Worm (Caenorhabditis elegans) whole organism, L3 larva: ENCODE measurements around the gene Y46G5A.22.
A peak's percentile ranks its signal among the peaks of the same experiment; 100 is the strongest.

Source experiments
- ZK546.5 ChIP-seq: sonication (generic microtip); optimal IDR thresholded peaks from 2 replicates; lab custom pipeline; 2017; ENCODE audit warnings: missing biosample characterization, missing genetic modification characterization
- aly-2 ChIP-seq: fragments of 150-350 bp; optimal IDR thresholded peaks from 2 replicates; lab custom pipeline; 2014; ENCODE audit warnings: missing biosample characterization, missing genetic modification characterization
- ama-1 ChIP-seq: fragments of 150-350 bp; optimal IDR thresholded peaks from 2 replicates; lab custom pipeline; 2018
- ceh-28 ChIP-seq: fragments of 150-350 bp; optimal IDR thresholded peaks from 2 replicates; lab custom pipeline; 2014; ENCODE audit warnings: missing biosample characterization, missing genetic modification reagents, missing genetic modification characterization
- ceh-9 ChIP-seq: sonication (generic microtip); optimal IDR thresholded peaks from 2 replicates; lab custom pipeline; 2018; ENCODE audit warnings: missing biosample characterization, missing genetic modification characterization
- daf-12 ChIP-seq: fragments of 150-350 bp; optimal IDR thresholded peaks from 2 replicates; lab custom pipeline; 2014; ENCODE audit warnings: missing biosample characterization, missing genetic modification reagents, missing genetic modification characterization
- egl-27 ChIP-seq: sonication (generic microtip); optimal IDR thresholded peaks from 4 replicates; lab custom pipeline; 2017; ENCODE audit warnings: missing biosample characterization, missing genetic modification reagents, missing genetic modification characterization
- egl-5 ChIP-seq: fragments of 150-350 bp; optimal IDR thresholded peaks from 2 replicates; lab custom pipeline; 2017; ENCODE audit warnings: missing biosample characterization, missing genetic modification reagents, missing genetic modification characterization, inconsistent platforms
- elt-1 ChIP-seq: fragments of 150-350 bp; optimal IDR thresholded peaks from 2 replicates; lab custom pipeline; 2014; ENCODE audit warnings: missing biosample characterization, missing genetic modification characterization
- elt-2 ChIP-seq: sonication (generic microtip); optimal IDR thresholded peaks from 2 replicates; lab custom pipeline; 2016; ENCODE audit warnings: missing genetic modification reagents, mild to moderate bottlenecking, missing genetic modification characterization, missing compliant biosample characterization
- eor-1 ChIP-seq, 2 experiments: fragments of 150-350 bp; optimal IDR thresholded peaks; 2 replicates each; lab custom pipeline; 2014 to 2018; ENCODE audit warnings: missing biosample characterization in 2 of 2, missing genetic modification characterization in 2 of 2
- fkh-2 ChIP-seq: fragments of 150-350 bp; optimal IDR thresholded peaks from 2 replicates; lab custom pipeline; 2014; ENCODE audit warnings: missing biosample characterization, missing genetic modification reagents, missing genetic modification characterization
- fos-1 ChIP-seq: fragments of 150-350 bp; optimal IDR thresholded peaks from 2 replicates; lab custom pipeline; 2014; ENCODE audit warnings: missing biosample characterization, missing genetic modification characterization
- lin-15B ChIP-seq: fragments of 150-350 bp; optimal IDR thresholded peaks from 2 replicates; lab custom pipeline; 2014; ENCODE audit warnings: missing biosample characterization, missing genetic modification characterization
- lin-39 ChIP-seq: fragments of 150-350 bp; optimal IDR thresholded peaks from 2 replicates; lab custom pipeline; 2018; ENCODE audit warnings: missing biosample characterization, missing genetic modification reagents, missing genetic modification characterization
- lsy-12 ChIP-seq: sonication (generic microtip); optimal IDR thresholded peaks from 2 replicates; lab custom pipeline; 2016; ENCODE audit warnings: mild to moderate bottlenecking, missing genetic modification characterization, missing compliant biosample characterization
- mdl-1 ChIP-seq: fragments of 150-350 bp; optimal IDR thresholded peaks from 2 replicates; lab custom pipeline; 2014; ENCODE audit warnings: missing biosample characterization, missing genetic modification characterization
- mml-1 ChIP-seq: fragments of 150-350 bp; sonication (generic microtip); optimal IDR thresholded peaks from 3 replicates; lab custom pipeline; 2014; ENCODE audit warnings: missing biosample characterization, missing genetic modification characterization
- nfya-1 ChIP-seq: sonication (generic microtip); optimal IDR thresholded peaks from 2 replicates; lab custom pipeline; 2017; ENCODE audit warnings: missing genetic modification characterization, mild to moderate bottlenecking, missing compliant biosample characterization, antibody characterized with exemption, moderate library complexity; ENCODE audit not compliant: insufficient read depth
- nhr-11 ChIP-seq: fragments of 150-350 bp; optimal IDR thresholded peaks from 2 replicates; lab custom pipeline; 2014; ENCODE audit warnings: missing biosample characterization, missing genetic modification characterization
- nhr-12 ChIP-seq: fragments of 150-350 bp; optimal IDR thresholded peaks from 2 replicates; lab custom pipeline; 2014; ENCODE audit warnings: missing biosample characterization, missing genetic modification characterization
- nhr-23 ChIP-seq: fragments of 150-350 bp; optimal IDR thresholded peaks from 2 replicates; lab custom pipeline; 2014; ENCODE audit warnings: missing biosample characterization, missing genetic modification reagents, missing genetic modification characterization
- nhr-237 ChIP-seq: fragments of 150-350 bp; optimal IDR thresholded peaks from 2 replicates; lab custom pipeline; 2014; ENCODE audit warnings: missing biosample characterization, missing genetic modification characterization
- nhr-25 ChIP-seq: sonication (generic microtip); optimal IDR thresholded peaks from 2 replicates; lab custom pipeline; 2017; ENCODE audit warnings: missing biosample characterization, missing genetic modification characterization
- nhr-28 ChIP-seq: fragments of 150-350 bp; optimal IDR thresholded peaks from 2 replicates; lab custom pipeline; 2014; ENCODE audit warnings: missing biosample characterization, missing genetic modification characterization
- nhr-43 ChIP-seq: sonication (generic microtip); optimal IDR thresholded peaks from 2 replicates; lab custom pipeline; 2016; ENCODE audit warnings: mild to moderate bottlenecking, missing genetic modification characterization, missing compliant biosample characterization; ENCODE audit not compliant: poor library complexity, severe bottlenecking
- nhr-77 ChIP-seq: fragments of 150-350 bp; optimal IDR thresholded peaks from 2 replicates; lab custom pipeline; 2014; ENCODE audit warnings: missing biosample characterization, missing genetic modification characterization
- pha-4 ChIP-seq: fragments of 150-350 bp; optimal IDR thresholded peaks from 2 replicates; lab custom pipeline; 2014; ENCODE audit warnings: missing biosample characterization, missing genetic modification reagents, missing genetic modification characterization
- sea-2 ChIP-seq: fragments of 150-350 bp; sonication (generic microtip); optimal IDR thresholded peaks from 4 replicates; lab custom pipeline; 2014; ENCODE audit warnings: missing biosample characterization, missing genetic modification reagents, missing genetic modification characterization
- skn-1 ChIP-seq: fragments of 150-350 bp; optimal IDR thresholded peaks from 2 replicates; lab custom pipeline; 2014; ENCODE audit warnings: missing biosample characterization, missing genetic modification characterization
- snpc-4 ChIP-seq: fragments of 150-350 bp; optimal IDR thresholded peaks from 2 replicates; lab custom pipeline; 2014; ENCODE audit warnings: missing biosample characterization, missing genetic modification characterization
- tbx-2 ChIP-seq: sonication (generic microtip); optimal IDR thresholded peaks from 2 replicates; lab custom pipeline; 2016; ENCODE audit warnings: mild to moderate bottlenecking, missing genetic modification characterization, missing compliant biosample characterization
- unc-62 ChIP-seq: fragments of 150-350 bp; sonication (generic microtip); optimal IDR thresholded peaks from 4 replicates; lab custom pipeline; 2014; ENCODE audit warnings: missing biosample characterization, missing genetic modification reagents, missing genetic modification characterization
- zag-1 ChIP-seq: fragments of 150-350 bp; optimal IDR thresholded peaks from 2 replicates; lab custom pipeline; 2014; ENCODE audit warnings: missing biosample characterization, missing genetic modification characterization
- ztf-11 ChIP-seq: fragments of 150-350 bp; optimal IDR thresholded peaks from 2 replicates; lab custom pipeline; 2014; ENCODE audit warnings: missing biosample characterization, missing genetic modification characterization

The Y46G5A.22 gene

DNA sequence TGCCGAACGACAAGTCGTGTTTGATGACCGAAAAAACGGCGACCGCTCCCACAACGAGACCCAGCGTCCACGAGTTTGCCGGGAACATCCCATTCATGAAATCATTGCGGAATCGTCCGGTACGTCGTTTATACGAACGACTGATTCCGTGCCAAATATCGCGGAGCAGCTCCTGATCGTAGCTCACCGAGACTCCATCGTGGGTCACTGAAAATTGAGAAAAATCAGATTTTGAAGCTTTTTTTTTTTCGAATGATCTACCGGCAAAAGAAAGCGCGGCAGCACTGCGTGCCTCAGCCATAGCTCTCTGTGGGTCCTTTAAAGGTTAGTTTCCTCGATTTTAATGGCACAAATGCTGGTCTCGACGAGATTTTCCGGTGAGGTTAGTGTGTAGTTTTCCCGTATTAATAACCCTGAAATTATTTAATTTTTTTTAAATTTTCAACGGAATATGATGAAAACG is 22.3 kb downstream of the Y46G5A.22 start, which contains the start of gene cpt-1:
Gene cpt-1 (minus strand): TSS at position 413 of the 463 bp plus-strand sequence.
- TF ChIP-seq nhr-28 (no peak), ama-1 (lab: Kevin White, UChicago) (peak; percentile 12), egl-5 (tag; lab: Kevin White, UChicago) (no peak), elt-2 (tag; lab: Kevin White, UChicago) (peak; percentile 36), nhr-43 (peak; percentile 23)
- TF ChIP-seq, all 47 proteins: peak for 3

DNA sequence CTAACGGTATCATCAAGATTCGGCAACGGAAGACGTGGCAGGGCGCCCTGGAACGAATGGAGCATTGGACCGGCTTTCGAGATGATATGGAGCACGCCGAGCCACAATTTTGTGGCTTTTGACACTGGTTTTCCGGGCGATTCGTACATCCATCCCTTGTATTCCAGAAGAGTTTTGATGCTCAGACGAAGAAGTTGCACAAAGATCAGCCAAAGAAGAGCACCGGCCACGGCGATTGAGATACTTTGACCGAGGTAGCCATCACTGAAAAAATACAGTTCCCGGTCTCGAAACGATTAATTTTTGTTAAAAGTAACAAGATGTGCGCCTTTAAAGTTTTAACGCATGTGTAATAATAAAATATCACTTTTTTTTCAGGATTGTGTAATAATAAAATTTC is 23.2 kb downstream of the Y46G5A.22 start:
- TF ChIP-seq nhr-11 (tag; lab: Kevin White, UChicago), result no peak
- TF ChIP-seq tbx-2 (tag; lab: Kevin White, UChicago), result peak; percentile 3
- no peak for TF ChIP-seq nhr-28
- peak; percentile 37 for TF ChIP-seq nhr-43
- TF ChIP-seq lsy-12, result peak; percentile 47
- TF ChIP-seq, all 47 proteins: peak for 3

DNA sequence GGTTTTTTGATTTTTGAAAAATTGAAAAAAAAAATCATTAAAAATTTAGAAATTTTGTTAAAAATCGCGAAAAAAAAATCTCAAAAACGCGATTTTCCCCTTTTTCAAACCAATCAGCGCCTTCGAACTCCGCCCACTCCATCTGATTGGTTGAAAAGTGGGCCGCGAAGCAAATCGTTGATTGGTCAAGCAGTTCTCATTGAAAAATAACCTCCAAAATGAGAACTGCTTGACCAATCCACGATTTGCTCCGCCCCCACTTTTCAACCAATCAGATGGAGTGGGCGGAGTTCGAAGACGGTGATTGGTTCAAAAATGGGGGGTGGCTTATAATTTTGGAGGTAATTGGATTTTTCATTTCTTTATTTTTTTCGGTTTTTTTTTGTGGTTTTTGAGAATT is 28.0 kb downstream of the Y46G5A.22 start:
- TF ChIP-seq nfya-1 (tag; lab: Kevin White, UChicago) (peak; percentile 98), fos-1 (tag; lab: Kevin White, UChicago) (no peak)

DNA sequence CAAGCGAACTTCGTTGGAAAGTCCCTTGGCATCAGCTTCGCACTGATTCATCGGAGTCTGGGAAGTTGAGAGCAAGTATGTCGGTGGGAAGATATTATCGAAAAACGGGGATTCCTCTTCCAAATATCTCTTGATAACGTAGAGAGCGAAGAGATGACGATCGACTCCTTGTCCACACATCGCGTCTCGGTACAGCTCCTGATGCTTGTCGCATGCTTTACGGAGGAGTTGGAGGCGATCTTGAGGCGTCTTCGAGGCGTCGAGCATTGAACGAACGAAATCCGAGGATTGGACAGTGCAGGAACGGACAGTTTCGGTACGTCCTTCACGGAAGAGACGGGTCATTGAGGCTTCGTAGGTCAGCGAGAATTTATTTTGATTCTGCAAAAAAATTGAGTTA is 28.9 kb downstream of the Y46G5A.22 start:
- no peak for TF ChIP-seq zag-1 (tag; lab: Kevin White, UChicago)
- no peak for TF ChIP-seq lsy-12
- TF ChIP-seq ceh-9 (tag; lab: Kevin White, UChicago), result no peak
- TF ChIP-seq unc-62 (GFP tag; lab: Kevin White, UChicago), result no peak
- TF ChIP-seq nhr-77 (tag; lab: Kevin White, UChicago), result no peak
- no peak for TF ChIP-seq sea-2 (GFP tag; lab: Kevin White, UChicago)
- no peak for TF ChIP-seq ceh-28 (tag; lab: Kevin White, UChicago)
- TF ChIP-seq nfya-1 (tag; lab: Kevin White, UChicago), result no peak
- no peak for TF ChIP-seq snpc-4 (tag; lab: Kevin White, UChicago)
- no peak for TF ChIP-seq nhr-12 (tag; lab: Kevin White, UChicago)
- no peak for TF ChIP-seq elt-1 (tag; lab: Kevin White, UChicago)
- no peak for TF ChIP-seq mml-1 (tag; lab: Kevin White, UChicago)
- no peak for TF ChIP-seq nhr-237 (tag; lab: Kevin White, UChicago)

DNA sequence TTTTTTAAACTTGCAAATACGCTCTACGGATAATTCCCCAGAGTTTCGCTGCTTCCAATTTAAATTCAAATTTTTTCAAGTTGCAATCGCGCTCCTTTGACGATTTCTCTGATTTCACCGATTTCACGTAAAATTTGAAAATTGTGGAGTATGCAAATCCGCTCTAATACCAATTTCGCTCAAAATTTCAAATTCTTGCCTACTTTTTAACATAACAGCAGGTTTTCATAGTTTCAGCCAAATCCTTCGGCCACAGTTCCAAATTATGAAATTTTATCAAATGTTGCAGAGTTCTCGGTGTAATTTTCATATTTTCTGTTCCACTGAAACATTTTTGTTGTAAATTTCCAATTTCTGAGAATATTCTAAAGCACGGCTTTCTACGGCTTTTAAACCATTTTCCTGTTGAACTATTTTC is 30.5 kb downstream of the Y46G5A.22 start, which contains the start of gene alkb-7:
Gene alkb-7 (minus strand): TSS at position 323 of the 418 bp plus-strand sequence.
- TF ChIP-seq nhr-25 (no peak), ZK546.5 (no peak), nhr-237 (tag; lab: Kevin White, UChicago) (no peak), eor-1 (tag; optimal IDR thresholded peaks at IDR 0.05; lab: Kevin White, UChicago) (no peak), daf-12 (tag; lab: Kevin White, UChicago) (no peak), elt-2 (tag; lab: Kevin White, UChicago) (peak; percentile 39), egl-5 (tag; lab: Kevin White, UChicago) (no peak), mdl-1 (tag; lab: Kevin White, UChicago) (no peak), fos-1 (tag; lab: Kevin White, UChicago) (no peak), nhr-23 (tag; lab: Kevin White, UChicago) (peak; percentile 21), skn-1 (tag; lab: Kevin White, UChicago) (no peak), fkh-2 (tag; lab: Kevin White, UChicago) (no peak), nfya-1 (tag; lab: Kevin White, UChicago) (peak; percentile 33), lin-39 (tag; lab: Kevin White, UChicago) (no peak), lsy-12 (peak; percentile 35), ceh-28 (tag; lab: Kevin White, UChicago) (no peak), nhr-77 (tag; lab: Kevin White, UChicago) (no peak), nhr-11 (tag; lab: Kevin White, UChicago) (no peak), zag-1 (tag; lab: Kevin White, UChicago) (no peak), lin-15B (peak; percentile 13), egl-27 (tag; lab: Kevin White, UChicago) (no peak), tbx-2 (tag; lab: Kevin White, UChicago) (no peak), nhr-12 (tag; lab: Kevin White, UChicago) (no peak), snpc-4 (tag; lab: Kevin White, UChicago) (no peak), ama-1 (lab: Kevin White, UChicago) (peak; percentile 33), pha-4 (no peak), nhr-43 (peak; percentile 70), ztf-11 (no peak), aly-2 (tag; lab: Kevin White, UChicago) (peak; percentile 21)
